Fruit fly (Drosophila melanogaster) whole organism, embryonic: ENCODE measurements around the gene CG12947.

Experiments
- Aef1 ChIP-seq: fragments of 200-800 bp; sonication (Bioruptor generic); IDR thresholded peaks from 3 replicates; pipeline ENCODE4 v1.3.6; 2022; ENCODE audit warnings: missing biosample characterization, missing genetic modification characterization
- CG10565 ChIP-seq: fragments of 200-800 bp; sonication (Bioruptor generic); optimal IDR thresholded peaks from 3 replicates; lab custom pipeline; 2016; ENCODE audit warnings: missing biosample characterization, mild to moderate bottlenecking, missing genetic modification characterization
- NfI ChIP-seq: fragments of 200-800 bp; sonication (Bioruptor generic); optimal IDR thresholded peaks from 3 replicates; lab custom pipeline; 2018; ENCODE audit warnings: missing biosample characterization, mild to moderate bottlenecking, missing genetic modification characterization, moderate library complexity
- abd-A ChIP-seq: fragments of 200-800 bp; sonication (Bioruptor generic); optimal IDR thresholded peaks from 3 replicates; lab custom pipeline; 2019; ENCODE audit warnings: missing biosample characterization, mild to moderate bottlenecking, missing genetic modification characterization, moderate library complexity
- al ChIP-seq: fragments of 200-800 bp; sonication (Bioruptor generic); IDR thresholded peaks from 2 replicates; pipeline ENCODE4 v1.3.6; 2022; ENCODE audit warnings: missing biosample characterization, missing genetic modification characterization
- bowl ChIP-seq: fragments of 200-800 bp; sonication (Bioruptor generic); IDR thresholded peaks from 2 replicates; pipeline ENCODE4 v1.3.6; 2022; ENCODE audit warnings: missing biosample characterization, missing genetic modification characterization

DNA sequence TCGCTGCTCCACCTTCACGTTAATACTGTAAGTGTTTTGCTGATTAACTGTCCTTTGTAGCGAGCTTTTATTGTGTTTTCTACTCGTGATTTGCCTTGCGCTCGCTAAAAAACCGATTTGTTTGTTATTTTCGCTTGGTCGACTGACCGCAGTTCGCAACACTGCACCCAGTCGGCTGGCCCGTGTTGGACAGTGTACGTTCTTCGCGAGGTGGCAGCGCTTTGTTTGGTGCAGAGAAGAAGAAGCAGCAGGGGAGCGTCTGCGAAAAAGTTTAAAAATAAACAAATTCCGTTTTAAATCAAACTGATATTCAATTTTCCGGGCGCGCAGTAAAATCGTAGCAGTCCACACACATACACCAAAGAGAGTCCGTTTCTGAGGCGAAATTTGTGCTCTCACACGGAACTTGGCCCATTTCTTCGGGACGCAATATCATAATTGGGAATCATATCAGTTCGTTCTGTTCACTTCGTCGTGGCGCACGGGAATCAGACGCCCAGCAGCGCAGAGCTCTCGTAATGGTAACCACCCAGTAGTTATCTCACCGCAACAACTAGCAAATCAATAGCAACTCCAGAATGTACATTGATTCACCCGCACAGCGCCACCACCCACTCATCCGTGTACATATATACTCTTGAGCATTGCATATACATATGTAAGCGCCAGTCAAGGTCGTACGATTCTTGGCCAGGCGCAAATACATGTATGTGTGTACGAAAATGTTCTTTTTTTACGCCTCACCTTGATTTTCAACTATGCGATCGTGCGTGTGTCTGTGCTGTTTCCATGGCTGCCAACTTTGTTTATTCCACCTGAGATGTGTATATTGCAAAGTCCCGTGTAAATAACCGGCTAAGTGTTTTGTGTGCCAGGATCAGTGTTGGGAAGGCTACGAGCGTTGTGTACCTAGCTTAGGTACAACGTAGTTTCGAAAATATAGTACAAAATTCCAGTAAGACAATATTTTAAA lies 12.0 kb upstream of the CG12947 start, which contains the start of gene Naa80:
- TF ChIP-seq CG10565 (GFP tag; lab: Kevin White, UChicago), result no peak
- TF ChIP-seq bowl (GFP tag; lab: Robert Waterston, UW), result no peak
- TF ChIP-seq al (GFP tag; lab: Robert Waterston, UW), result peak; percentile 61
- TF ChIP-seq abd-A, result no peak
- TF ChIP-seq NfI (GFP tag; lab: Kevin White, UChicago), result peak; percentile 82
- peak; percentile 37; the same call in 1 of the 3 replicates for TF ChIP-seq Aef1 (GFP tag; lab: Robert Waterston, UW)
